Worm (Caenorhabditis elegans) whole organism, L2 larva: ENCODE results near the gene R07C12.1.

Source experiments
- lin-13 ChIP-seq: fragments of 150-350 bp; optimal IDR thresholded peaks from 2 replicates; lab custom pipeline; 2014; ENCODE audit warnings: missing biosample characterization, missing genetic modification reagents, missing genetic modification characterization
- lsy-2 ChIP-seq, 2 experiments: fragments of 150-350 bp in 1 of 2; sonication (generic microtip) in 1 of 2; optimal IDR thresholded peaks; 2 replicates each; lab custom pipeline; 2014 to 2017; ENCODE audit warnings: missing biosample characterization in 2 of 2, missing genetic modification characterization in 2 of 2
- nhr-237 ChIP-seq: fragments of 150-350 bp; optimal IDR thresholded peaks from 2 replicates; lab custom pipeline; 2014; ENCODE audit warnings: missing biosample characterization, missing genetic modification characterization
- zag-1 ChIP-seq: fragments of 150-350 bp; optimal IDR thresholded peaks from 2 replicates; lab custom pipeline; 2014; ENCODE audit warnings: missing biosample characterization, missing genetic modification characterization

ce11 chrIV:4117432-4117831, 34.8 kb upstream of the R07C12.1 start, which contains the start of gene drd-50:
- no peak for TF ChIP-seq nhr-237
- no peak for TF ChIP-seq lsy-2 (tag; optimal IDR thresholded peaks at IDR 0.05; lab: Kevin White, UChicago)
- TF ChIP-seq zag-1 (tag; lab: Kevin White, UChicago): no peak
- no peak for TF ChIP-seq lin-13
